Fruit fly (Drosophila melanogaster): ENCODE data around the gene CG5618.

- no peak for TF ChIP-seq psq (optimal IDR thresholded peaks at IDR 0.05)
- no peak for TF ChIP-seq Myc (optimal IDR thresholded peaks at IDR 0.05)
These were observed 43.2 kb upstream of the CG5618 start for dm6 chr3L:20309758-20310733.

All from Kc167 (cell line).